Worm (Caenorhabditis elegans) whole organism, L1 larva: ENCODE measurements around the gene lgc-54.

ENCODE experiments used
- C16A3.4 ChIP-seq: fragments of 150-350 bp; optimal IDR thresholded peaks from 2 replicates; lab custom pipeline; 2014; ENCODE audit warnings: missing biosample characterization, missing genetic modification characterization
- C34B4.2 ChIP-seq: sonication (generic microtip); optimal IDR thresholded peaks from 2 replicates; lab custom pipeline; 2017; ENCODE audit warnings: mild to moderate bottlenecking, missing genetic modification characterization, missing compliant biosample characterization
- F16B12.6 ChIP-seq: fragments of 150-350 bp; optimal IDR thresholded peaks from 2 replicates; lab custom pipeline; 2014; ENCODE audit warnings: missing biosample characterization, missing genetic modification characterization
- Y116A8C.19 ChIP-seq: sonication (generic microtip); optimal IDR thresholded peaks from 2 replicates; lab custom pipeline; 2016; ENCODE audit warnings: missing compliant biosample characterization, missing genetic modification characterization, borderline replicate concordance
- aha-1 ChIP-seq: fragments of 150-350 bp; optimal IDR thresholded peaks from 2 replicates; lab custom pipeline; 2014; ENCODE audit warnings: missing biosample characterization, missing genetic modification characterization
- alr-1 ChIP-seq: fragments of 200-800 bp; sonication (Bioruptor generic); optimal IDR thresholded peaks from 2 replicates; lab custom pipeline; 2018; ENCODE audit warnings: borderline replicate concordance, mild to moderate bottlenecking, missing genetic modification characterization, missing compliant biosample characterization
- aly-2 ChIP-seq: fragments of 150-350 bp; optimal IDR thresholded peaks from 2 replicates; lab custom pipeline; 2014; ENCODE audit warnings: missing biosample characterization, missing genetic modification characterization
- ama-1 ChIP-seq: fragments of 150-350 bp; optimal IDR thresholded peaks from 2 replicates; lab custom pipeline; 2014
- ceh-63 ChIP-seq: fragments of 200-800 bp; sonication (Bioruptor generic); optimal IDR thresholded peaks from 2 replicates; lab custom pipeline; 2018; ENCODE audit warnings: mild to moderate bottlenecking, missing genetic modification characterization, missing compliant biosample characterization
- ceh-8 ChIP-seq: fragments of 200-800 bp; sonication (Bioruptor generic); optimal IDR thresholded peaks from 2 replicates; lab custom pipeline; 2018; ENCODE audit warnings: mild to moderate bottlenecking, missing genetic modification characterization, moderate library complexity, missing compliant biosample characterization
- ceh-82 ChIP-seq, 3 experiments: fragments of 150-350 bp in 1 of 3; sonication (generic microtip) in 2 of 3; optimal IDR thresholded peaks; 2 replicates each; lab custom pipeline; 2014 to 2017; ENCODE audit warnings: missing biosample characterization in 3 of 3, missing genetic modification characterization in 3 of 3
- ceh-88 ChIP-seq: fragments of 200-800 bp; sonication (Bioruptor generic); IDR thresholded peaks from 2 replicates; pipeline ENCODE4 v1.3.6; 2022; ENCODE audit warnings: missing genetic modification characterization, missing compliant biosample characterization
- ces-1 ChIP-seq: fragments of 150-350 bp; optimal IDR thresholded peaks from 2 replicates; lab custom pipeline; 2014; ENCODE audit warnings: missing biosample characterization, missing genetic modification reagents, missing genetic modification characterization
- dpl-1 ChIP-seq, 3 experiments: fragments of 150-350 bp in 2 of 3; sonication (generic microtip) in 1 of 3; optimal IDR thresholded peaks; 2 replicates each; lab custom pipeline; 2014 to 2017; ENCODE audit warnings: missing biosample characterization in 3 of 3, missing genetic modification characterization in 3 of 3, missing genetic modification reagents in 3 of 3
- dsc-1 ChIP-seq: sonication (generic microtip); optimal IDR thresholded peaks from 2 replicates; lab custom pipeline; 2016; ENCODE audit warnings: mild to moderate bottlenecking, missing genetic modification characterization, missing compliant biosample characterization
- efl-1 ChIP-seq, 4 experiments: fragments of 150-350 bp; optimal IDR thresholded peaks in 3 of 4; peaks in 1 of 4; 1 replicate in 1 of 4; 2 replicates in 3 of 4; lab custom pipeline; 2014; ENCODE audit warnings: missing biosample characterization in 2 of 4, missing genetic modification characterization in 2 of 4, missing genetic modification reagents in 2 of 4
- egl-13 ChIP-seq: sonication (generic microtip); optimal IDR thresholded peaks from 2 replicates; lab custom pipeline; 2016; ENCODE audit warnings: missing genotype, missing genetic modification reagents, missing genetic modification characterization, missing compliant biosample characterization
- egl-27 ChIP-seq, 2 experiments: fragments of 150-350 bp in 1 of 2; sonication (generic microtip); optimal IDR thresholded peaks; 3 replicates each; lab custom pipeline; 2017 to 2018; ENCODE audit warnings: missing biosample characterization in 2 of 2, missing genetic modification characterization in 2 of 2, missing genetic modification reagents in 2 of 2
- elt-2 ChIP-seq: sonication (generic microtip); optimal IDR thresholded peaks from 2 replicates; lab custom pipeline; 2016; ENCODE audit warnings: missing genetic modification characterization, mild to moderate bottlenecking, inconsistent platforms, missing compliant biosample characterization, missing genetic modification reagents
- elt-3 ChIP-seq, 6 experiments: fragments of 150-350 bp in 1 of 6; sonication (generic microtip); optimal IDR thresholded peaks; 2 replicates each; lab custom pipeline; 2017 to 2018; ENCODE audit warnings: missing biosample characterization in 6 of 6, missing genetic modification characterization in 6 of 6, inconsistent platforms in 1 of 6
- fkh-10 ChIP-seq: sonication (generic microtip); optimal IDR thresholded peaks from 2 replicates; lab custom pipeline; 2017; ENCODE audit warnings: missing biosample characterization, missing genetic modification reagents, missing genetic modification characterization
- fkh-4 ChIP-seq: sonication (generic microtip); optimal IDR thresholded peaks from 2 replicates; lab custom pipeline; 2016; ENCODE audit warnings: missing compliant biosample characterization, missing genetic modification characterization, borderline replicate concordance
- fkh-8 ChIP-seq: sonication (generic microtip); optimal IDR thresholded peaks from 2 replicates; lab custom pipeline; 2016; ENCODE audit warnings: mild to moderate bottlenecking, missing genetic modification characterization, missing compliant biosample characterization
- fos-1 ChIP-seq: fragments of 150-350 bp; optimal IDR thresholded peaks from 2 replicates; lab custom pipeline; 2014; ENCODE audit warnings: missing biosample characterization, missing genetic modification characterization
- grh-1 ChIP-seq: fragments of 200-800 bp; sonication (Bioruptor generic); IDR thresholded peaks from 2 replicates; pipeline ENCODE4 v1.3.6; 2022; ENCODE audit warnings: missing genetic modification reagents, missing genetic modification characterization, missing compliant biosample characterization
- hpl-2 ChIP-seq: fragments of 150-350 bp; optimal IDR thresholded peaks from 2 replicates; lab custom pipeline; 2014; ENCODE audit warnings: missing biosample characterization, missing genetic modification reagents, missing genetic modification characterization
- isw-1 ChIP-seq: fragments of 200-800 bp; sonication (Bioruptor generic); IDR thresholded peaks from 2 replicates; pipeline ENCODE4 v1.3.6; 2022; ENCODE audit warnings: missing genetic modification characterization, missing compliant biosample characterization
- jun-1 ChIP-seq: fragments of 150-350 bp; optimal IDR thresholded peaks from 2 replicates; lab custom pipeline; 2014; ENCODE audit warnings: missing biosample characterization, missing genetic modification reagents, missing genetic modification characterization
- lin-15B ChIP-seq: fragments of 150-350 bp; sonication (generic microtip); optimal IDR thresholded peaks from 3 replicates; lab custom pipeline; 2014; ENCODE audit warnings: missing biosample characterization, missing genetic modification characterization
- lsy-2 ChIP-seq, 2 experiments: fragments of 150-350 bp; optimal IDR thresholded peaks; 2 replicates each; lab custom pipeline; 2014; ENCODE audit warnings: missing biosample characterization in 2 of 2, missing genetic modification characterization in 2 of 2
- mdl-1 ChIP-seq, 2 experiments: fragments of 150-350 bp; optimal IDR thresholded peaks; 2 replicates each; lab custom pipeline; 2014 to 2017; ENCODE audit warnings: missing biosample characterization in 2 of 2, missing genetic modification characterization in 2 of 2, inconsistent platforms in 1 of 2
- mep-1 ChIP-seq: fragments of 150-350 bp; optimal IDR thresholded peaks from 2 replicates; lab custom pipeline; 2014; ENCODE audit warnings: missing biosample characterization, missing genetic modification characterization
- nhr-237 ChIP-seq: fragments of 150-350 bp; optimal IDR thresholded peaks from 2 replicates; lab custom pipeline; 2014; ENCODE audit warnings: missing biosample characterization, missing genetic modification characterization
- nhr-47 ChIP-seq: sonication (generic microtip); optimal IDR thresholded peaks from 2 replicates; lab custom pipeline; 2016; ENCODE audit warnings: mild to moderate bottlenecking, missing genetic modification characterization, moderate library complexity, missing compliant biosample characterization
- nhr-71 ChIP-seq: sonication (generic microtip); optimal IDR thresholded peaks from 2 replicates; lab custom pipeline; 2016; ENCODE audit warnings: mild to moderate bottlenecking, missing genetic modification characterization, moderate library complexity, missing compliant biosample characterization
- nhr-77 ChIP-seq: fragments of 150-350 bp; optimal IDR thresholded peaks from 2 replicates; lab custom pipeline; 2014; ENCODE audit warnings: missing biosample characterization, missing genetic modification characterization
- pqm-1 ChIP-seq: sonication (generic microtip); optimal IDR thresholded peaks from 3 replicates; lab custom pipeline; 2017; ENCODE audit warnings: missing biosample characterization, missing genetic modification characterization
- skn-1 ChIP-seq: fragments of 150-350 bp; optimal IDR thresholded peaks from 2 replicates; lab custom pipeline; 2014; ENCODE audit warnings: missing biosample characterization, missing genetic modification characterization
- sox-4 ChIP-seq: sonication (generic microtip); optimal IDR thresholded peaks from 2 replicates; lab custom pipeline; 2016; ENCODE audit warnings: missing genetic modification characterization, missing compliant biosample characterization
- sptf-1 ChIP-seq: fragments of 150-350 bp; optimal IDR thresholded peaks from 2 replicates; lab custom pipeline; 2014; ENCODE audit warnings: missing biosample characterization, missing genetic modification characterization
- sup-37 ChIP-seq: fragments of 200-800 bp; sonication (Bioruptor generic); optimal IDR thresholded peaks from 2 replicates; lab custom pipeline; 2018; ENCODE audit warnings: mild to moderate bottlenecking, missing genetic modification characterization, missing compliant biosample characterization
- tlp-1 ChIP-seq: fragments of 150-350 bp; optimal IDR thresholded peaks from 2 replicates; lab custom pipeline; 2014; ENCODE audit warnings: missing biosample characterization, missing genetic modification characterization
- unc-130 ChIP-seq: fragments of 150-350 bp; optimal IDR thresholded peaks from 2 replicates; lab custom pipeline; 2017; ENCODE audit warnings: missing biosample characterization, missing genetic modification characterization, inconsistent platforms
- unc-30 ChIP-seq: sonication (generic microtip); optimal IDR thresholded peaks from 2 replicates; lab custom pipeline; 2017; ENCODE audit warnings: missing biosample characterization, missing genetic modification characterization
- unc-86 ChIP-seq: sonication (generic microtip); optimal IDR thresholded peaks from 2 replicates; lab custom pipeline; 2016; ENCODE audit warnings: missing genetic modification characterization, missing compliant biosample characterization
- unc-98 ChIP-seq: fragments of 200-800 bp; sonication (Bioruptor generic); IDR thresholded peaks from 2 replicates; pipeline ENCODE4 v1.3.6; 2022; ENCODE audit warnings: missing genetic modification characterization, missing compliant biosample characterization

The lgc-54 gene

ce11 chrV:6803992-6804391, 42.4 kb downstream of the lgc-54 start, which contains the start of gene dmsr-11:
dmsr-11 (minus strand) TSS chrV:6804092.
- TF ChIP-seq grh-1, result no peak
- TF ChIP-seq alr-1 (tag; lab: Kevin White, UChicago), result no peak
- TF ChIP-seq ceh-63 (GFP tag; lab: Kevin White, UChicago), result no peak
- no peak for TF ChIP-seq ces-1 (GFP tag; lab: Kevin White, UChicago)
- TF ChIP-seq elt-3 (tag; optimal IDR thresholded peaks at IDR 0.05; lab: Kevin White, UChicago), result no peak
- no peak for TF ChIP-seq nhr-71 (tag; lab: Kevin White, UChicago)
- no peak for TF ChIP-seq fkh-10
- no peak for TF ChIP-seq skn-1
- TF ChIP-seq fkh-4, result no peak
- TF ChIP-seq lsy-2 (tag; optimal IDR thresholded peaks at IDR 0.05; lab: Kevin White, UChicago), result no peak
- TF ChIP-seq nhr-77 (tag; lab: Kevin White, UChicago), result no peak
- no peak for TF ChIP-seq ceh-88 (GFP tag; lab: Robert Waterston, UW)
- no peak for TF ChIP-seq aly-2
- TF ChIP-seq F16B12.6 (tag; lab: Kevin White, UChicago), result no peak
- no peak for TF ChIP-seq ceh-82 (tag; optimal IDR thresholded peaks at IDR 0.05; lab: Kevin White, UChicago)
- no peak for TF ChIP-seq ama-1 (lab: Kevin White, UChicago)
- TF ChIP-seq ceh-8 (GFP tag; lab: Kevin White, UChicago), result no peak
- TF ChIP-seq nhr-237 (tag; lab: Kevin White, UChicago), result no peak
- no peak for TF ChIP-seq C34B4.2 (tag; lab: Kevin White, UChicago)
- TF ChIP-seq jun-1 (tag; lab: Kevin White, UChicago), result no peak

- no peak for TF ChIP-seq C16A3.4
- TF ChIP-seq efl-1 (optimal IDR thresholded peaks at IDR 0.05; lab: Kevin White, UChicago), result no peak
- peak in 1 of 2 experiments; percentile 71 for TF ChIP-seq efl-1 (GFP tag; optimal IDR thresholded peaks at IDR 0.05 in 1 of 2; lab: Kevin White, UChicago)
These were observed 44.6 kb downstream of the lgc-54 start, which contains the start of gene dmsr-10 for ce11 chrV:6801850-6802249. dmsr-10 (minus strand) TSS chrV:6801950.

ce11 chrV:6799564-6799963, 46.8 kb downstream of the lgc-54 start, which contains the start of gene dmsr-9:
dmsr-9 (minus strand) TSS chrV:6799664.
- TF ChIP-seq hpl-2 (GFP tag; lab: Kevin White, UChicago) (no peak), fkh-8 (peak; percentile 30)

ce11 chrV:6796894-6797293, 49.5 kb downstream of the lgc-54 start:
- TF ChIP-seq dpl-1 (GFP tag; optimal IDR thresholded peaks at IDR 0.05; lab: Kevin White, UChicago) (peak in 1 of 3 experiments; percentile 4), egl-27 (tag; optimal IDR thresholded peaks at IDR 0.05; lab: Kevin White, UChicago) (no peak), aha-1 (tag; lab: Kevin White, UChicago) (no peak), sup-37 (GFP tag; lab: Kevin White, UChicago) (no peak), tlp-1 (tag; lab: Kevin White, UChicago) (no peak), fkh-10 (no peak), pqm-1 (tag; lab: Kevin White, UChicago) (no peak), unc-98 (GFP tag; lab: Robert Waterston, UW) (no peak), fos-1 (tag; lab: Kevin White, UChicago) (no peak), lin-15B (tag; lab: Kevin White, UChicago) (no peak), egl-13 (no peak), mep-1 (tag; lab: Kevin White, UChicago) (peak; percentile 68), isw-1 (GFP tag; lab: Robert Waterston, UW) (no peak), Y116A8C.19 (tag; lab: Kevin White, UChicago) (no peak), sox-4 (no peak), nhr-47 (tag; lab: Kevin White, UChicago) (peak; percentile 6), ceh-8 (GFP tag; lab: Kevin White, UChicago) (no peak), skn-1 (no peak), ama-1 (lab: Kevin White, UChicago) (no peak), mdl-1 (tag; optimal IDR thresholded peaks at IDR 0.05; lab: Kevin White, UChicago) (peak in 1 of 2 experiments; percentile 18), fkh-8 (no peak), nhr-237 (tag; lab: Kevin White, UChicago) (no peak), jun-1 (tag; lab: Kevin White, UChicago) (no peak), alr-1 (tag; lab: Kevin White, UChicago) (no peak), unc-130 (tag; lab: Kevin White, UChicago) (no peak), C16A3.4 (no peak), unc-30 (tag; lab: Kevin White, UChicago) (no peak), dsc-1 (tag; lab: Kevin White, UChicago) (peak; percentile 8), sptf-1 (tag; lab: Kevin White, UChicago) (no peak), ceh-63 (GFP tag; lab: Kevin White, UChicago) (no peak), elt-3 (tag; optimal IDR thresholded peaks at IDR 0.05; lab: Kevin White, UChicago) (no peak), elt-2 (no peak), nhr-71 (tag; lab: Kevin White, UChicago) (peak; percentile 20), unc-86 (peak; percentile 12)
